Fruit fly (Drosophila melanogaster): ENCODE results near the gene mthl9.

DNA sequence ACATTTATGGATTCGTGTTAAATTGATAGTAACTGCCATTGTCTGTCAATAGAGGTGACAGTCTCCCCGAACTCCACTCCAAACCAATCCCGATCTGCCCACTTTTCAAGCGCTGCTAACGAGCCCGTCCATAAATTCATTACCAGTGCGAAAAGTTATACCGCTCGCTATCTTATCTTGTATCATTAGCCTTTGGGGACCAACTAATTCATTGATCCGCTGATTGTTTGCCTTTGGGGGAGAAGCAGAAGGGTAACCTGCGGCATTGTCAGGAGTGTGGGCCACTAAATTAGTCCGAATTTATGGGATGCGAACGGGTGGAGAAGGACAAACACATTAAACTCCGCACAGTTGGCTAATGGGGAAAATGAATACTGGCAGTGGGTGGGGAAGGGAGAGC lies 5.0 kb upstream of the mthl9 start:
- TF ChIP-seq CG34406 (GFP tag; optimal IDR thresholded peaks at IDR 0.05), result no peak
- TF ChIP-seq Sox15 (GFP tag; optimal IDR thresholded peaks at IDR 0.05), result no peak
- TF ChIP-seq Met (GFP tag; optimal IDR thresholded peaks at IDR 0.05), result no peak
- TF ChIP-seq CG8319 (GFP tag; optimal IDR thresholded peaks at IDR 0.05), result no peak
- no peak for TF ChIP-seq fkh (GFP tag; optimal IDR thresholded peaks at IDR 0.05)
- no peak for TF ChIP-seq CG11294 (GFP tag; IDR thresholded peaks at IDR 0.05)
- no peak for TF ChIP-seq OdsH (GFP tag; optimal IDR thresholded peaks at IDR 0.05)
- no peak for TF ChIP-seq topi (GFP tag; optimal IDR thresholded peaks at IDR 0.05)
- no peak for TF ChIP-seq Blimp-1 (GFP tag; optimal IDR thresholded peaks at IDR 0.05)
- no peak for TF ChIP-seq Ets96B (tag; optimal IDR thresholded peaks at IDR 0.05)
- no peak for TF ChIP-seq Hr39 (GFP tag; optimal IDR thresholded peaks at IDR 0.05)
- TF ChIP-seq Gug (GFP tag; IDR thresholded peaks at IDR 0.05), result no peak
- TF ChIP-seq CG8119 (GFP tag; IDR thresholded peaks at IDR 0.05), result no peak
- no peak for TF ChIP-seq svp (GFP tag)
